Fruit fly (Drosophila melanogaster): ENCODE data around the gene CG17931.

- TF ChIP-seq Adf1 (GFP tag; IDR thresholded peaks at IDR 0.05) = no peak
- no peak for TF ChIP-seq MESR4 (GFP tag; optimal IDR thresholded peaks at IDR 0.05)
- no peak for TF ChIP-seq sd (tag; optimal IDR thresholded peaks at IDR 0.05)
- TF ChIP-seq CG15479 (GFP tag; optimal IDR thresholded peaks at IDR 0.05) = no peak
- no peak for TF ChIP-seq CG4617 (GFP tag; optimal IDR thresholded peaks at IDR 0.05; ENCODE audit: borderline replicate concordance)
- TF ChIP-seq Neu2 (GFP tag; optimal IDR thresholded peaks at IDR 0.05; ENCODE audit: borderline replicate concordance) = no peak
- no peak for TF ChIP-seq CG3726 (GFP tag; IDR thresholded peaks at IDR 0.05)
- no peak for TF ChIP-seq phol (tag; optimal IDR thresholded peaks at IDR 0.05)
- no peak for TF ChIP-seq CG11093 (GFP tag; IDR thresholded peaks at IDR 0.05)
- TF ChIP-seq sr (GFP tag; IDR thresholded peaks at IDR 0.05) = no peak
- no peak for TF ChIP-seq HLH3B (GFP tag; IDR thresholded peaks at IDR 0.05)
- TF ChIP-seq CG6175 (GFP tag; IDR thresholded peaks at IDR 0.05) = no peak
- TF ChIP-seq MBD-R2 (GFP tag; IDR thresholded peaks at IDR 0.05) = no peak
Measured at dm6 chr3R:16334329-16334728, 24.9 kb downstream of the CG17931 start.
